Fruit fly (Drosophila melanogaster) whole organism, wandering third instar larva: ENCODE measurements around the gene CG31122.
A peak's percentile ranks its signal among the peaks of the same experiment; 100 is the strongest.

ENCODE experiments used
- Abd-B ChIP-seq: fragments of >200 bp; optimal IDR thresholded peaks from 2 replicates; lab custom pipeline; 2017; ENCODE audit warnings: missing biosample characterization, missing genetic modification characterization
- CG32264 ChIP-seq: fragments of 200-800 bp; sonication (Bioruptor generic); optimal IDR thresholded peaks from 2 replicates; lab custom pipeline; 2016; ENCODE audit warnings: missing biosample characterization, missing genetic modification characterization
- CG9705 ChIP-seq: fragments of 200-800 bp; sonication (Bioruptor generic); optimal IDR thresholded peaks from 2 replicates; lab custom pipeline; 2018; ENCODE audit warnings: missing biosample characterization, mild to moderate bottlenecking, missing genetic modification characterization
- CrebA ChIP-seq: fragments of 200-800 bp; sonication (Bioruptor generic); optimal IDR thresholded peaks from 2 replicates; lab custom pipeline; 2016; ENCODE audit warnings: missing biosample characterization, mild to moderate bottlenecking, missing genetic modification characterization, borderline replicate concordance
- Dfd ChIP-seq: fragments of >200 bp; optimal IDR thresholded peaks from 2 replicates; lab custom pipeline; 2017; ENCODE audit warnings: missing biosample characterization, missing genetic modification characterization
- Dif ChIP-seq: fragments of 200-275, 200-300 bp; sonication (Bioruptor generic); optimal IDR thresholded peaks from 2 replicates; lab custom pipeline; 2018; ENCODE audit warnings: missing biosample characterization, missing genetic modification characterization; ENCODE audit not compliant: partially characterized antibody
- GATAd ChIP-seq: sonication (Bioruptor generic); optimal IDR thresholded peaks from 2 replicates; lab custom pipeline; 2016; ENCODE audit warnings: missing biosample characterization, missing genetic modification characterization
- HLH106 ChIP-seq: fragments of 200-800 bp; optimal IDR thresholded peaks from 3 replicates; lab custom pipeline; 2019; ENCODE audit warnings: missing biosample characterization, mild to moderate bottlenecking, missing genetic modification characterization, moderate library complexity
- Hnf4 ChIP-seq: fragments of 200-800 bp; sonication (Bioruptor generic); optimal IDR thresholded peaks from 2 replicates; lab custom pipeline; 2016; ENCODE audit warnings: missing biosample characterization, mild to moderate bottlenecking, missing genetic modification characterization
- Hr78 ChIP-seq: fragments of >200 bp; optimal IDR thresholded peaks from 2 replicates; lab custom pipeline; 2017; ENCODE audit warnings: missing biosample characterization, missing genetic modification characterization
- Hr83 ChIP-seq: fragments of 200-300 bp; sonication (Bioruptor generic); optimal IDR thresholded peaks from 2 replicates; lab custom pipeline; 2016; ENCODE audit warnings: missing biosample characterization, mild to moderate bottlenecking, missing genetic modification characterization, moderate library complexity; ENCODE audit not compliant: poor library complexity, severe bottlenecking
- Jra ChIP-seq: sonication (Bioruptor generic); optimal IDR thresholded peaks from 2 replicates; lab custom pipeline; 2016; ENCODE audit warnings: missing biosample characterization, missing genetic modification characterization
- Mio ChIP-seq: sonication (Bioruptor generic); optimal IDR thresholded peaks from 2 replicates; lab custom pipeline; 2016; ENCODE audit warnings: missing biosample characterization, missing genetic modification characterization
- Myc ChIP-seq: fragments of >200 bp; optimal IDR thresholded peaks from 2 replicates; lab custom pipeline; 2017
- N ChIP-seq: fragments of >200 bp; optimal IDR thresholded peaks from 2 replicates; lab custom pipeline; 2018; ENCODE audit warnings: missing biosample characterization, missing external identifiers, missing genetic modification characterization
- OdsH ChIP-seq: fragments of 200-800 bp; sonication (Bioruptor generic); optimal IDR thresholded peaks from 2 replicates; lab custom pipeline; 2016; ENCODE audit warnings: missing biosample characterization, mild to moderate bottlenecking, missing genetic modification characterization
- Rel ChIP-seq, 2 experiments: fragments of 200-800 bp; sonication (Bioruptor generic) in 1 of 2; optimal IDR thresholded peaks; 2 replicates in 1 of 2; 3 replicates in 1 of 2; lab custom pipeline; 2016 to 2019; ENCODE audit warnings: mild to moderate bottlenecking in 2 of 2, missing biosample characterization in 2 of 2, missing genetic modification characterization in 2 of 2, moderate library complexity in 1 of 2
- Sp1 ChIP-seq: fragments of 200-800 bp; sonication (Bioruptor generic); optimal IDR thresholded peaks from 3 replicates; lab custom pipeline; 2019; ENCODE audit warnings: missing biosample characterization, mild to moderate bottlenecking, missing genetic modification characterization, moderate library complexity
- Vsx2 ChIP-seq: fragments of 200-300, 225-300 bp; sonication (Bioruptor generic); optimal IDR thresholded peaks from 2 replicates; lab custom pipeline; 2018; ENCODE audit warnings: missing biosample characterization, missing genetic modification characterization; ENCODE audit not compliant: partially characterized antibody
- br ChIP-seq: fragments of 200-800 bp; sonication (Bioruptor generic); optimal IDR thresholded peaks from 2 replicates; lab custom pipeline; 2016; ENCODE audit warnings: missing biosample characterization, missing genetic modification characterization
- brk ChIP-seq: fragments of 200-800 bp; sonication (Bioruptor generic); optimal IDR thresholded peaks from 2 replicates; lab custom pipeline; 2016; ENCODE audit warnings: missing biosample characterization, mild to moderate bottlenecking, missing genetic modification characterization
- dl ChIP-seq, 2 experiments: fragments of 175-275, 200-275 bp in 1 of 2; fragments of 200-275 bp in 1 of 2; sonication (Bioruptor generic); optimal IDR thresholded peaks; lab custom pipeline; 2018; ENCODE audit warnings: mild to moderate bottlenecking in 2 of 2, missing biosample characterization in 2 of 2, missing genetic modification characterization in 2 of 2, moderate library complexity in 2 of 2; ENCODE audit not compliant: partially characterized antibody in 2 of 2, insufficient read depth in 1 of 2
- dmrt93B ChIP-seq: fragments of 200-800 bp; sonication (Bioruptor generic); optimal IDR thresholded peaks from 2 replicates; lab custom pipeline; 2018; ENCODE audit warnings: missing biosample characterization, mild to moderate bottlenecking, missing genetic modification characterization
- dsf ChIP-seq: sonication (Bioruptor generic); optimal IDR thresholded peaks from 2 replicates; lab custom pipeline; 2016; ENCODE audit warnings: missing biosample characterization, missing genetic modification characterization, borderline replicate concordance
- ey ChIP-seq: fragments of 200-800 bp; sonication (Bioruptor generic); optimal IDR thresholded peaks from 2 replicates; lab custom pipeline; 2016; ENCODE audit warnings: missing biosample characterization, missing genetic modification characterization
- foxo ChIP-seq, 2 experiments: fragments of 200-800 bp; sonication (Bioruptor generic); optimal IDR thresholded peaks; 2 replicates in 1 of 2; 3 replicates in 1 of 2; lab custom pipeline; 2016 to 2017; ENCODE audit warnings: missing biosample characterization in 2 of 2, missing genetic modification characterization in 2 of 2
- fru ChIP-seq: fragments of 200-800 bp; sonication (Bioruptor generic); optimal IDR thresholded peaks from 3 replicates; lab custom pipeline; 2016; ENCODE audit warnings: missing biosample characterization, mild to moderate bottlenecking, missing genetic modification characterization
- h ChIP-seq: fragments of 200-800 bp; sonication (Bioruptor generic); optimal IDR thresholded peaks from 3 replicates; lab custom pipeline; 2016; ENCODE audit warnings: missing biosample characterization, mild to moderate bottlenecking, missing genetic modification characterization
- jim ChIP-seq: fragments of 175-275, 200-325 bp; sonication (Bioruptor generic); optimal IDR thresholded peaks from 2 replicates; lab custom pipeline; 2016; ENCODE audit warnings: missing biosample characterization, mild to moderate bottlenecking, missing genetic modification characterization
- lola ChIP-seq: fragments of >200 bp; optimal IDR thresholded peaks from 2 replicates; lab custom pipeline; 2017; ENCODE audit warnings: missing biosample characterization, missing genetic modification characterization
- pan ChIP-seq: fragments of >200 bp; optimal IDR thresholded peaks from 2 replicates; lab custom pipeline; 2017
- psq ChIP-seq: fragments of 200-800 bp; sonication (Bioruptor generic); optimal IDR thresholded peaks from 3 replicates; lab custom pipeline; 2017; ENCODE audit warnings: missing biosample characterization, mild to moderate bottlenecking, missing genetic modification characterization, moderate library complexity
- rgr ChIP-seq: fragments of 200-800 bp; sonication (Bioruptor generic); optimal IDR thresholded peaks from 3 replicates; lab custom pipeline; 2016; ENCODE audit warnings: missing biosample characterization, mild to moderate bottlenecking, missing genetic modification characterization
- sage ChIP-seq: fragments of 200-800 bp; sonication (Bioruptor generic); optimal IDR thresholded peaks from 2 replicates; lab custom pipeline; 2016; ENCODE audit warnings: missing biosample characterization, mild to moderate bottlenecking, missing genetic modification characterization
- sv ChIP-seq: fragments of 200-800 bp; sonication (Bioruptor generic); optimal IDR thresholded peaks from 3 replicates; lab custom pipeline; 2016; ENCODE audit warnings: missing biosample characterization, missing genetic modification characterization
- tai ChIP-seq: sonication (Bioruptor generic); optimal IDR thresholded peaks from 2 replicates; lab custom pipeline; 2016; ENCODE audit warnings: missing biosample characterization, missing genetic modification characterization
- usp ChIP-seq: fragments of >200 bp; optimal IDR thresholded peaks from 2 replicates; lab custom pipeline; 2017; ENCODE audit warnings: missing biosample characterization, missing genetic modification characterization
- woc ChIP-seq: sonication (Bioruptor generic); optimal IDR thresholded peaks from 2 replicates; lab custom pipeline; 2016; ENCODE audit warnings: missing biosample characterization, mild to moderate bottlenecking, missing genetic modification characterization

The CG31122 gene

DNA sequence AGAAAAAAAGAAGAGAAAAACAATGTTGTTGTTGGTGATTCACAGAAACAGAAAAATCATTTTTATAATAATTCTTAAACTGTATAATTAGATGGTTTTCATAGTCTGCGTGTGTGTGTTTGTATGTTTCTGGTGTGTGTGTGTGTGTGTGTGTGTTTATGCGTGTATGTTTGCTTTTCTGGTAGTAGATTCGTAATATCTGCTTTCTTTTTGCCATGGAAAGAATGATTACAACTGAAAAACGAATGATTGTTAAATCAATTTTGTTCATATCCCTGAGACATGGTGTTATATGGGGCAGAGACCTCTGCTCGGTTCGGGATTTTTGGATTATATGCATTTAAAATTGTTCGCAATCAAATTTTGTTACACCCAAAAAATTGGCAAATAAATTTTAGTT, 10.7 kb upstream of the CG31122 start:
- no peak for TF ChIP-seq Rel (GFP tag; optimal IDR thresholded peaks at IDR 0.05; lab: Kevin White, UChicago)
- no peak for TF ChIP-seq Rel (tag; optimal IDR thresholded peaks at IDR 0.05; lab: Kevin White, UChicago)
- TF ChIP-seq Dfd (GFP tag; lab: Kevin White, UChicago) = peak; percentile 60

DNA sequence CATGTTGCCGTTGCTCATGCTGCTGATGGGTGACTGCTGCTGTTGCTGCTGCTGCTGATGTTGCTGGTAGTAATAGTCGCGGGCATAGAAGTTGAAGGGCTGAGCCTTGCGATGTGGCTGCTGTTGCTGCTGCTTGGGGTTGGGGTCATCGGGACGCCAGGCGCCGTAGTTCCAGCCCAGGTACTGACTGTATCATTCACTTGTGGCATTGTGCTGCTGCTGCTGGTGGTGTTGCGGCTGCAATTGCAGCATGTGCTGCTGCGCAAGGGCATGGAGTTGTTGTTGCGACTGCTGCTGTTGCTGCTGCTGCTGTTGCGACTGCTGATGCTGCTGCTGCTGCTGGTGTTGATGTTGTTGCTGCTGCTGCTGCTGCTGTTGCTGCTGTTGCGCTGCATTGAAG, 9.8 kb upstream of the CG31122 start:
- TF ChIP-seq HLH106 (no peak), Dfd (GFP tag; lab: Kevin White, UChicago) (peak; percentile 98)

DNA sequence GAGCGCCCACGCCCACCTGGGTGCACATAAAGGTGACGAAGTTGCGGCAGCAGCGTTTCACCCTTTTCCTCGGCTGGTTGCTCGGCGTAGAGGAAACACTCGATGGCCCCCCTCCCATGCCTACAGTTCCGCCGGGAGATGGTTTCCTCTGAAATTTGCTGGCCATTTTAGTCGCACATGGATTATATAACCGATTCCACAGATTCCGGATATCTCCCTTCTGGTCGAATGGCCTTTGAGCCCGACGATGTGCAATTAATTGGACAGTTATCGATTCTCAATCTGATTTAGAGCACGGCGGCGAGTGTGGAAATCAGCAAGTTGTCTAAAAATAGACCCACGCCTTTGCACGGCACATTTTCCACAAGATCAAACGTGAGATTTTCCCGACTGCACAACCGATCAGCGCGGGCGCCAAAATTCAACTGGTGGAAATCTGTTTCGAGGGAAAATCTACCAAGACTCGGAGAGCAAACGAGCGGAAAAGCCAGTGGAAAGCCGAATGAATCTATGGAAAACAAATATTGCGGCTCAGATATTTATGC, 1.4 kb downstream of the CG31122 start, which contains the start of gene CG10864:
TSS of gene CG10864 (minus strand) at position 427 of the 545 bp plus-strand sequence.
- no peak for TF ChIP-seq HLH106
- no peak for TF ChIP-seq Jra (GFP tag; lab: Kevin White, UChicago)
- no peak for TF ChIP-seq GATAd
- TF ChIP-seq sage = no peak
- TF ChIP-seq jim = no peak
- TF ChIP-seq Hnf4 = no peak
- no peak for TF ChIP-seq Myc (lab: Kevin White, UChicago)
- TF ChIP-seq woc (GFP tag; lab: Kevin White, UChicago) = no peak
- TF ChIP-seq rgr (GFP tag; lab: Kevin White, UChicago) = no peak
- no peak for TF ChIP-seq CG32264 (GFP tag; lab: Kevin White, UChicago)
- TF ChIP-seq Hr78 = no peak
- TF ChIP-seq usp (GFP tag; lab: Kevin White, UChicago) = no peak
- TF ChIP-seq CrebA (GFP tag; lab: Kevin White, UChicago) = no peak
- TF ChIP-seq Sp1 (GFP tag; lab: Kevin White, UChicago) = no peak
- no peak for TF ChIP-seq Abd-B (GFP tag; lab: Kevin White, UChicago)

DNA sequence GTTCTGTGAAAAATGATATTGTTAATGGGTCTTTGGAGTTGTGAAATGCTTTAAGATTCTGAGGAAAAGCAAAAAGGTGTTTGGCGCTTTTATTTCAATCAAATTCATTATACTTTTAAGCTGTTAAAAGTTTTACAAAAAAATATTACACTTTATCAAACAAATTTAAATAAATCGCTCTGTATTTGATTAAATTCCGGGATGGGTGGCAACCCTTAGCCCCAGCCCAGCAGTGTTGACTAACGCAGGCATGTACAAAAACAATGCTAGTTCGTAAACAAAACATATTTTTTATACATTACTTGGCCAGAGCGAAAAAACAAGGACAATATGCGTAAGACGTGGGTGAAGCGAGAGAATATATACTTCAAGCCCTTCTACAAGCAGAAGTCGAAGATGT, 8.0 kb downstream of the CG31122 start, which contains the start of gene CG7685:
TSS of gene CG7685 (plus strand) at position 228 of the 400 bp plus-strand sequence.
- TF ChIP-seq woc (GFP tag; lab: Kevin White, UChicago) (peak; percentile 72), ey (GFP tag; lab: Kevin White, UChicago) (peak; percentile 68), N (GFP tag; lab: Kevin White, UChicago) (no peak), Hr83 (GFP tag; lab: Kevin White, UChicago) (peak; percentile 86), psq (peak; percentile 22), Jra (GFP tag; lab: Kevin White, UChicago) (peak; percentile 82), usp (GFP tag; lab: Kevin White, UChicago) (no peak), dmrt93B (GFP tag; lab: Kevin White, UChicago) (no peak), dl (GFP tag; optimal IDR thresholded peaks at IDR 0.05; lab: Kevin White, UChicago; ENCODE audit: insufficient read depth in 1 of 2, partially characterized antibody in 2 of 2) (no peak), Dfd (GFP tag; lab: Kevin White, UChicago) (no peak), Mio (GFP tag; lab: Kevin White, UChicago) (peak; percentile 15), br (GFP tag; lab: Kevin White, UChicago) (peak; percentile 80), fru (GFP tag; lab: Kevin White, UChicago) (peak; percentile 68), tai (GFP tag; lab: Kevin White, UChicago) (no peak), CG32264 (GFP tag; lab: Kevin White, UChicago) (peak; percentile 47), dsf (peak; percentile 18), sv (GFP tag; lab: Kevin White, UChicago) (peak; percentile 43), Myc (lab: Kevin White, UChicago) (no peak), sage (no peak), Sp1 (GFP tag; lab: Kevin White, UChicago) (peak; percentile 74), HLH106 (peak; percentile 69), Hr78 (no peak), CG9705 (GFP tag; lab: Kevin White, UChicago) (peak; percentile 71), Rel (GFP tag; optimal IDR thresholded peaks at IDR 0.05; lab: Kevin White, UChicago) (no peak), Rel (tag; optimal IDR thresholded peaks at IDR 0.05; lab: Kevin White, UChicago) (peak; percentile 54), Abd-B (GFP tag; lab: Kevin White, UChicago) (no peak), Dif (GFP tag; lab: Kevin White, UChicago) (no peak), brk (GFP tag; lab: Kevin White, UChicago) (no peak), foxo (GFP tag; optimal IDR thresholded peaks at IDR 0.05; lab: Kevin White, UChicago) (peak in 1 of 2 experiments; percentile 80), Vsx2 (no peak), GATAd (no peak), CrebA (GFP tag; lab: Kevin White, UChicago) (no peak), pan (lab: Kevin White, UChicago) (no peak), OdsH (GFP tag; lab: Kevin White, UChicago) (peak; percentile 62), lola (no peak), jim (no peak), Hnf4 (peak; percentile 92), h (GFP tag; lab: Kevin White, UChicago) (peak; percentile 76), rgr (GFP tag; lab: Kevin White, UChicago) (peak; percentile 81)
